Fruit fly (Drosophila melanogaster) whole organism, embryonic: ENCODE data around the gene MBD-R2.

Experiments
- CG10462 ChIP-seq: fragments of 200-800 bp; sonication (Bioruptor generic); optimal IDR thresholded peaks from 2 replicates; lab custom pipeline; 2016; ENCODE audit warnings: missing biosample characterization, missing genetic modification characterization
- CG10543 ChIP-seq: fragments of 200-800 bp; sonication (Bioruptor generic); optimal IDR thresholded peaks from 3 replicates; lab custom pipeline; 2017; ENCODE audit warnings: missing biosample characterization, mild to moderate bottlenecking, missing genetic modification characterization, moderate library complexity
- CG11093 ChIP-seq: fragments of 200-800 bp; sonication (Bioruptor generic); IDR thresholded peaks from 3 replicates; pipeline ENCODE4 v1.3.6; 2022; ENCODE audit warnings: missing biosample characterization, missing genetic modification characterization
- CG11696 ChIP-seq: fragments of 200-800 bp; sonication (Bioruptor generic); IDR thresholded peaks from 2 replicates; pipeline ENCODE4 v1.3.6; 2022; ENCODE audit warnings: missing biosample characterization, missing genetic modification characterization
- CG13424 ChIP-seq: fragments of 200-800 bp; sonication (Bioruptor generic); optimal IDR thresholded peaks from 2 replicates; lab custom pipeline; 2019; ENCODE audit warnings: missing biosample characterization, mild to moderate bottlenecking, missing genetic modification characterization, moderate library complexity
- CG13894 ChIP-seq: fragments of 200-800 bp; sonication (Bioruptor generic); optimal IDR thresholded peaks from 3 replicates; lab custom pipeline; 2018; ENCODE audit warnings: missing biosample characterization, mild to moderate bottlenecking, missing genetic modification characterization, moderate library complexity
- CG15269 ChIP-seq: fragments of 200-800 bp; sonication (Bioruptor generic); optimal IDR thresholded peaks from 2 replicates; lab custom pipeline; 2018; ENCODE audit warnings: missing biosample characterization, mild to moderate bottlenecking, missing genetic modification characterization, moderate library complexity
- CG1602 ChIP-seq: fragments of 200-800 bp; sonication (Bioruptor generic); optimal IDR thresholded peaks from 3 replicates; lab custom pipeline; 2016; ENCODE audit warnings: missing biosample characterization, missing genetic modification characterization
- CG16863 ChIP-seq: fragments of 200-800 bp; sonication (Bioruptor generic); optimal IDR thresholded peaks from 3 replicates; lab custom pipeline; 2016; ENCODE audit warnings: missing biosample characterization, missing genetic modification characterization
- CG1792 ChIP-seq: fragments of 200-800 bp; sonication (Bioruptor generic); optimal IDR thresholded peaks from 2 replicates; lab custom pipeline; 2016; ENCODE audit warnings: missing biosample characterization, missing genetic modification characterization
- CG18011 ChIP-seq: fragments of 200-800 bp; sonication (Bioruptor generic); optimal IDR thresholded peaks from 2 replicates; lab custom pipeline; 2017; ENCODE audit warnings: missing biosample characterization, missing genetic modification characterization, mild to moderate bottlenecking, moderate library complexity, missing genotype
- CG1832 ChIP-seq: fragments of 200-800 bp; sonication (Bioruptor generic); optimal IDR thresholded peaks from 2 replicates; lab custom pipeline; 2017; ENCODE audit warnings: missing biosample characterization, mild to moderate bottlenecking, missing genetic modification characterization, inconsistent platforms
- CG2202 ChIP-seq: fragments of 200-800 bp; sonication (Bioruptor generic); optimal IDR thresholded peaks from 2 replicates; lab custom pipeline; 2018; ENCODE audit warnings: missing biosample characterization, mild to moderate bottlenecking, missing genetic modification characterization
- CG30431 ChIP-seq: fragments of 200-800 bp; sonication (Bioruptor generic); optimal IDR thresholded peaks from 2 replicates; lab custom pipeline; 2017; ENCODE audit warnings: missing biosample characterization, missing genetic modification characterization
- CG32772 ChIP-seq: fragments of 200-800 bp; sonication (Bioruptor generic); IDR thresholded peaks from 2 replicates; pipeline ENCODE4 v1.3.6; 2022; ENCODE audit warnings: missing biosample characterization, missing genetic modification characterization
- CG3407 ChIP-seq: fragments of 200-800 bp; sonication (Bioruptor generic); optimal IDR thresholded peaks from 2 replicates; lab custom pipeline; 2018; ENCODE audit warnings: missing biosample characterization, mild to moderate bottlenecking, missing genetic modification characterization
- CG6765 ChIP-seq: fragments of 200-800 bp; sonication (Bioruptor generic); optimal IDR thresholded peaks from 3 replicates; lab custom pipeline; 2017; ENCODE audit warnings: missing biosample characterization, mild to moderate bottlenecking, missing genetic modification characterization
- CG7987 ChIP-seq: fragments of 200-800 bp; sonication (Bioruptor generic); optimal IDR thresholded peaks from 2 replicates; lab custom pipeline; 2018; ENCODE audit warnings: missing biosample characterization, mild to moderate bottlenecking, missing genetic modification characterization, moderate library complexity
- CG9215 ChIP-seq: fragments of 200-800 bp; sonication (Bioruptor generic); IDR thresholded peaks from 2 replicates; pipeline ENCODE4 v1.3.6; 2022; ENCODE audit warnings: missing biosample characterization, missing genetic modification characterization
- Chrac-16 ChIP-seq: fragments of 200-800 bp; sonication (Bioruptor generic); optimal IDR thresholded peaks from 3 replicates; lab custom pipeline; 2016; ENCODE audit warnings: missing biosample characterization, missing genetic modification characterization
- Dip3 ChIP-seq: fragments of 200-800 bp; sonication (Bioruptor generic); optimal IDR thresholded peaks from 3 replicates; lab custom pipeline; 2016; ENCODE audit warnings: missing biosample characterization, missing genetic modification characterization
- Dref ChIP-seq: fragments of 200-800 bp; sonication (Bioruptor generic); IDR thresholded peaks from 2 replicates; pipeline ENCODE4 v1.3.6; 2022; ENCODE audit warnings: missing biosample characterization, missing genetic modification characterization
- E2f2 ChIP-seq: fragments of 200-800 bp; sonication (Bioruptor generic); IDR thresholded peaks from 2 replicates; pipeline ENCODE4 v1.3.6; 2022; ENCODE audit warnings: missing biosample characterization, missing genetic modification characterization
- HmgD ChIP-seq: fragments of 200-800 bp; sonication (Bioruptor generic); optimal IDR thresholded peaks from 3 replicates; lab custom pipeline; 2016; ENCODE audit warnings: missing biosample characterization, missing genetic modification characterization
- Jarid2 ChIP-seq: fragments of 200-800 bp; sonication (Bioruptor generic); optimal IDR thresholded peaks from 3 replicates; lab custom pipeline; 2017; ENCODE audit warnings: mild to moderate bottlenecking, missing biosample characterization, missing genetic modification reagents, missing genetic modification characterization
- NC2β ChIP-seq: fragments of 200-800 bp; sonication (Bioruptor generic); optimal IDR thresholded peaks from 2 replicates; lab custom pipeline; 2016; ENCODE audit warnings: missing biosample characterization, missing genetic modification characterization
- Oli ChIP-seq: fragments of 200-800 bp; sonication (Bioruptor generic); optimal IDR thresholded peaks from 2 replicates; lab custom pipeline; 2018; ENCODE audit warnings: missing biosample characterization, mild to moderate bottlenecking, missing genetic modification characterization, moderate library complexity
- Optix ChIP-seq: fragments of 200-800 bp; sonication (Bioruptor generic); IDR thresholded peaks from 3 replicates; pipeline ENCODE4 v1.3.6; 2022; ENCODE audit warnings: missing biosample characterization, missing genetic modification characterization
- Ravus ChIP-seq: fragments of 200-800 bp; sonication (Bioruptor generic); IDR thresholded peaks from 2 replicates; pipeline ENCODE4 v1.3.6; 2022; ENCODE audit warnings: missing biosample characterization, missing genetic modification characterization
- Rx ChIP-seq: fragments of 200-800 bp; sonication (Bioruptor generic); IDR thresholded peaks from 2 replicates; pipeline ENCODE4 v1.3.6; 2022; ENCODE audit warnings: missing biosample characterization, missing genetic modification characterization
- Side ChIP-seq: fragments of 200-800 bp; sonication (Bioruptor generic); optimal IDR thresholded peaks from 2 replicates; lab custom pipeline; 2016; ENCODE audit warnings: missing biosample characterization, missing genetic modification characterization
- Taf1 ChIP-seq: fragments of 200-800 bp; sonication (Bioruptor generic); IDR thresholded peaks from 2 replicates; pipeline ENCODE4 v1.3.6; 2022; ENCODE audit warnings: missing biosample characterization, missing genetic modification characterization
- ap ChIP-seq: fragments of 200-800 bp; sonication (Bioruptor generic); IDR thresholded peaks from 2 replicates; pipeline ENCODE4 v1.3.6; 2022; ENCODE audit warnings: missing biosample characterization, missing genetic modification characterization
- bigmax ChIP-seq: fragments of 200-800 bp; sonication (Bioruptor generic); optimal IDR thresholded peaks from 2 replicates; lab custom pipeline; 2018; ENCODE audit warnings: missing biosample characterization, mild to moderate bottlenecking, missing genetic modification characterization
- bsh ChIP-seq, 2 experiments: fragments of 200-800 bp; sonication (Bioruptor generic); optimal IDR thresholded peaks; 2 replicates each; lab custom pipeline; 2017 to 2018; ENCODE audit warnings: mild to moderate bottlenecking in 2 of 2, missing biosample characterization in 2 of 2, missing genetic modification characterization in 2 of 2, moderate library complexity in 1 of 2
- cg ChIP-seq: fragments of 200-800 bp; sonication (Bioruptor generic); optimal IDR thresholded peaks from 3 replicates; lab custom pipeline; 2019; ENCODE audit warnings: missing biosample characterization, mild to moderate bottlenecking, missing genetic modification characterization, moderate library complexity
- ci ChIP-seq: fragments of 200-800 bp; sonication (Bioruptor generic); IDR thresholded peaks from 3 replicates; pipeline ENCODE4 v1.3.6; 2022; ENCODE audit warnings: missing biosample characterization, missing genetic modification characterization
- crol ChIP-seq: fragments of 200-800 bp; sonication (Bioruptor generic); IDR thresholded peaks from 2 replicates; pipeline ENCODE4 v1.3.6; 2022; ENCODE audit warnings: missing biosample characterization, missing genetic modification characterization
- danr ChIP-seq: fragments of 200-800 bp; sonication (Bioruptor generic); IDR thresholded peaks from 2 replicates; pipeline ENCODE4 v1.3.6; 2022; ENCODE audit warnings: missing biosample characterization, missing genetic modification characterization
- dysf ChIP-seq: fragments of 200-800 bp; sonication (Bioruptor generic); IDR thresholded peaks from 3 replicates; pipeline ENCODE4 v1.3.6; 2022; ENCODE audit warnings: missing biosample characterization, missing genetic modification characterization
- gsb ChIP-seq: fragments of 200-800 bp; sonication (Bioruptor generic); IDR thresholded peaks from 2 replicates; pipeline ENCODE4 v1.3.6; 2022; ENCODE audit warnings: missing biosample characterization, missing genetic modification characterization
- hbn ChIP-seq: fragments of 200-800 bp; sonication (Bioruptor generic); IDR thresholded peaks from 2 replicates; pipeline ENCODE4 v1.3.6; 2022; ENCODE audit warnings: missing biosample characterization, missing genetic modification characterization; ENCODE audit not compliant: partially characterized antibody
- her ChIP-seq: fragments of 200-800 bp; sonication (Bioruptor generic); optimal IDR thresholded peaks from 2 replicates; lab custom pipeline; 2016; ENCODE audit warnings: missing biosample characterization, missing genetic modification characterization
- ind ChIP-seq: fragments of 200-800 bp; sonication (Bioruptor generic); optimal IDR thresholded peaks from 3 replicates; lab custom pipeline; 2016; ENCODE audit warnings: missing biosample characterization, missing genetic modification characterization
- lola ChIP-seq, 3 experiments: fragments of >200 bp in 2 of 3; fragments of 200-800 bp in 1 of 3; sonication (Bioruptor generic) in 1 of 3; optimal IDR thresholded peaks; 2 replicates each; lab custom pipeline; 2017 to 2019; ENCODE audit warnings: missing biosample characterization in 3 of 3, missing genetic modification characterization in 3 of 3, mild to moderate bottlenecking in 1 of 3, moderate library complexity in 1 of 3
- mirr ChIP-seq: fragments of 200-800 bp; sonication (Bioruptor generic); optimal IDR thresholded peaks from 3 replicates; lab custom pipeline; 2018; ENCODE audit warnings: missing biosample characterization, mild to moderate bottlenecking, missing genetic modification characterization
- nmo ChIP-seq: fragments of 200-800 bp; sonication (Bioruptor generic); optimal IDR thresholded peaks from 2 replicates; lab custom pipeline; 2018; ENCODE audit warnings: missing biosample characterization, mild to moderate bottlenecking, missing genetic modification characterization, moderate library complexity
- prd ChIP-seq, 3 experiments: fragments of >200 bp in 2 of 3; fragments of 200-800 bp in 1 of 3; sonication (Bioruptor generic) in 1 of 3; optimal IDR thresholded peaks in 2 of 3; IDR thresholded peaks in 1 of 3; 2 replicates in 2 of 3; 3 replicates in 1 of 3; pipeline versions ENCODE4 v1.3.6 to Lab custom; 2017 to 2022; ENCODE audit warnings: missing biosample characterization in 1 of 3, missing genetic modification characterization in 1 of 3
- psq ChIP-seq: fragments of 200-800 bp; sonication (Bioruptor generic); optimal IDR thresholded peaks from 2 replicates; lab custom pipeline; 2017; ENCODE audit warnings: missing biosample characterization, missing genetic modification characterization

MBD-R2 gene

dm6 chr3R:12317325-12317724 is 38.7 kb downstream of the MBD-R2 start:
- TF ChIP-seq lola (GFP tag; optimal IDR thresholded peaks at IDR 0.05; lab: Kevin White, UChicago) (no peak), CG13424 (tag; lab: Kevin White, UChicago) (no peak), CG30431 (GFP tag; lab: Kevin White, UChicago) (no peak), CG13894 (tag; lab: Kevin White, UChicago) (no peak), crol (GFP tag; lab: Robert Waterston, UW) (no peak), CG15269 (no peak), CG7987 (no peak), Side (GFP tag; lab: Kevin White, UChicago) (no peak), CG11696 (no peak), cg (GFP tag; lab: Kevin White, UChicago) (no peak), mirr (GFP tag; lab: Kevin White, UChicago) (no peak), gsb (GFP tag; lab: Robert Waterston, UW) (no peak), CG6765 (no peak), ind (GFP tag; lab: Kevin White, UChicago) (no peak), bigmax (no peak), HmgD (GFP tag; lab: Kevin White, UChicago) (no peak), CG16863 (GFP tag; lab: Kevin White, UChicago) (no peak), Ravus (GFP tag; lab: Robert Waterston, UW) (no peak)
- TF ChIP-seq, all 482 proteins: peak for 0

DNA sequence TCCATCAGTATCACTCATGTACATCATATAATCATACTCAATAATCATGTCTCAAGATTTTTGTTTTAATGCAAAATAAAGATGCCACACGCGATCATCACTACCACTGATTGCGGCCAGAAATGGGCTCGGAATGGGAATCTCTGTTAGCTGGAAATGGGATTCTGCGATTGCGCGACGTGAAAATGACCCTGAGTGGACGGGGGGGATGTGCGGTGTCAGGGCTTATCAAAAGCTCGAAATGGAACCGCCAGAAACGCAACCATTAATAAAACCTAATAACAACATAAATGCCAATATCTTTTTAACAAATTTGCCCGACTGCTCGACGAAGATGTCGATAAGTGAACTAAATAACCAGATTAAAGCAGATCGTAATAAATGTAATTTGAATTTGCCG is 39.6 kb downstream of the MBD-R2 start:
- TF ChIP-seq Side (GFP tag; lab: Kevin White, UChicago) (no peak), prd (optimal IDR thresholded peaks at IDR 0.05; lab: Kevin White, UChicago) (no peak), prd (GFP tag; IDR thresholded peaks at IDR 0.05; lab: Robert Waterston, UW) (no peak), CG11093 (GFP tag; lab: Robert Waterston, UW) (no peak), psq (no peak), CG1792 (no peak), NC2β (no peak), Jarid2 (GFP tag; lab: Kevin White, UChicago) (no peak), CG9215 (GFP tag; lab: Robert Waterston, UW) (no peak), danr (GFP tag; lab: Robert Waterston, UW) (no peak), dysf (GFP tag; lab: Robert Waterston, UW) (no peak), CG10543 (GFP tag; lab: Kevin White, UChicago) (no peak), hbn (GFP tag; lab: Robert Waterston, UW) (no peak), Dip3 (no peak), Chrac-16 (no peak), Optix (no peak)

DNA sequence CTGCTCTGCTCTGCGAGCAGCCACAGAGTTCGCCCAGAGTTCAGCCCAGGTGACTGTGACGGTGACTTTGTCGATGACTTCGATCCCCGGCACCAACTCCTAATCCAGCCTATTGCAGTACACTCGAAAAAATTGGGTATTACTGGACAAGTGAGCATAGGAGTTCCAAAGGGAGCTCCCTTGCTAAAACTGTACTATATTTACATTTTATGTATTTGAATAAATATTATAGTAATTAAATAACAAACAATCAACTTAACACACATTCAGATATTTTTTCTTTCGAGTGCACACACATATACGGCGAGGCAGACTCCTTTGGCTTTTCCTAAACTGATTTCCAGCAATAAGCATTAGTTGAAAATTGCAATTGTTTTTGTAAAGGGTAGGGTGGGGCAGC is 40.6 kb downstream of the MBD-R2 start:
- TF ChIP-seq bsh (GFP tag; optimal IDR thresholded peaks at IDR 0.05; lab: Kevin White, UChicago) (peak in 1 of 2 experiments; percentile 25), CG10462 (no peak), Rx (GFP tag; lab: Robert Waterston, UW) (no peak), her (GFP tag; lab: Kevin White, UChicago) (no peak)

- TF ChIP-seq lola (GFP tag; optimal IDR thresholded peaks at IDR 0.05; lab: Kevin White, UChicago) (peak in 1 of 3 experiments; percentile 66), CG32772 (GFP tag; lab: Robert Waterston, UW) (no peak), CG1602 (GFP tag; lab: Kevin White, UChicago) (peak; percentile 9), E2f2 (GFP tag; lab: Robert Waterston, UW) (0 out of 2 replicates have a peak, but pooled peaks have one; percentile 9), CG1832 (GFP tag; lab: Kevin White, UChicago) (no peak), ci (GFP tag; lab: Robert Waterston, UW) (peak; percentile 33; the same call in 1 of the 3 replicates), CG3407 (GFP tag; lab: Kevin White, UChicago) (peak; percentile 22), CG18011 (GFP tag; lab: Kevin White, UChicago) (no peak), Taf1 (GFP tag; lab: Robert Waterston, UW) (no peak), ap (GFP tag; lab: Robert Waterston, UW) (no peak), CG30431 (GFP tag; lab: Kevin White, UChicago) (peak; percentile 29), Dref (GFP tag; lab: Robert Waterston, UW) (no peak), CG2202 (tag; lab: Kevin White, UChicago) (peak; percentile 27), nmo (peak; percentile 48), Oli (tag; lab: Kevin White, UChicago) (peak; percentile 39)
Observed at dm6 chr3R:12314236-12314635, 41.8 kb downstream of the MBD-R2 start.
